Fruit fly (Drosophila melanogaster) whole organism, pupa: ENCODE data around the gene Nf1.

Source experiments
- CG10348 ChIP-seq: fragments of 200-800 bp; sonication (Bioruptor generic); IDR thresholded peaks from 2 replicates; pipeline ENCODE4 v1.3.6; 2022; ENCODE audit warnings: missing biosample characterization, missing genetic modification characterization
- CG12605 ChIP-seq: fragments of 200-800 bp; sonication (Bioruptor generic); IDR thresholded peaks from 2 replicates; pipeline ENCODE4 v1.3.6; 2022; ENCODE audit warnings: missing biosample characterization, missing genetic modification characterization
- CG13204 ChIP-seq: fragments of 200-800 bp; sonication (Bioruptor generic); optimal IDR thresholded peaks from 2 replicates; lab custom pipeline; 2018; ENCODE audit warnings: missing biosample characterization, mild to moderate bottlenecking, missing genetic modification characterization, moderate library complexity
- CG14655 ChIP-seq: fragments of 200-800 bp; sonication (Bioruptor generic); optimal IDR thresholded peaks from 3 replicates; lab custom pipeline; 2017; ENCODE audit warnings: mild to moderate bottlenecking, missing biosample characterization, missing genetic modification reagents, missing genetic modification characterization
- CG15710 ChIP-seq: fragments of 200-800 bp; sonication (Bioruptor generic); optimal IDR thresholded peaks from 2 replicates; lab custom pipeline; 2018; ENCODE audit warnings: missing biosample characterization, mild to moderate bottlenecking, missing genetic modification characterization, moderate library complexity
- CG17806 ChIP-seq: fragments of 200-800 bp; sonication (Bioruptor generic); optimal IDR thresholded peaks from 2 replicates; lab custom pipeline; 2018; ENCODE audit warnings: missing biosample characterization, mild to moderate bottlenecking, missing genetic modification characterization, moderate library complexity
- CG32121 ChIP-seq: fragments of 200-800 bp; sonication (Bioruptor generic); IDR thresholded peaks from 2 replicates; pipeline ENCODE4 v1.3.6; 2022; ENCODE audit warnings: missing biosample characterization, missing genetic modification characterization
- CG34367 ChIP-seq: fragments of 200-800 bp; sonication (Bioruptor generic); optimal IDR thresholded peaks from 2 replicates; lab custom pipeline; 2018; ENCODE audit warnings: missing biosample characterization, mild to moderate bottlenecking, missing genetic modification characterization
- CG4496 ChIP-seq: fragments of 200-800 bp; sonication (Bioruptor generic); IDR thresholded peaks from 3 replicates; pipeline ENCODE4 v1.3.6; 2022; ENCODE audit warnings: missing biosample characterization, missing genetic modification characterization
- CG8159 ChIP-seq: fragments of 200-800 bp; sonication (Bioruptor generic); optimal IDR thresholded peaks from 3 replicates; lab custom pipeline; 2018; ENCODE audit warnings: missing biosample characterization, mild to moderate bottlenecking, missing genetic modification characterization, moderate library complexity
- CG8301 ChIP-seq: fragments of 200-800 bp; sonication (Bioruptor generic); optimal IDR thresholded peaks from 2 replicates; lab custom pipeline; 2018; ENCODE audit warnings: missing biosample characterization, mild to moderate bottlenecking, missing genetic modification characterization
- CG9948 ChIP-seq: fragments of 200-800 bp; sonication (Bioruptor generic); optimal IDR thresholded peaks from 2 replicates; lab custom pipeline; 2018; ENCODE audit warnings: missing biosample characterization, mild to moderate bottlenecking, missing genetic modification characterization, moderate library complexity
- D1 ChIP-seq: fragments of 200-800 bp; sonication (Bioruptor generic); optimal IDR thresholded peaks from 2 replicates; lab custom pipeline; 2018; ENCODE audit warnings: missing biosample characterization, mild to moderate bottlenecking, missing genetic modification characterization, moderate library complexity
- EcR ChIP-seq: fragments of 200-800 bp; sonication (Bioruptor generic); optimal IDR thresholded peaks from 3 replicates; lab custom pipeline; 2019; ENCODE audit warnings: missing biosample characterization, missing genetic modification characterization, mild to moderate bottlenecking, moderate library complexity, missing genetic modification reagents
- Ets98B ChIP-seq: fragments of 200-800 bp; sonication (Bioruptor generic); IDR thresholded peaks from 2 replicates; pipeline ENCODE4 v1.3.6; 2022; ENCODE audit warnings: missing biosample characterization, missing genetic modification characterization
- Pif1A ChIP-seq: fragments of 200-800 bp; sonication (Bioruptor generic); optimal IDR thresholded peaks from 3 replicates; lab custom pipeline; 2016; ENCODE audit warnings: missing biosample characterization, missing genetic modification characterization
- Pif1B ChIP-seq: fragments of 200-800 bp; sonication (Bioruptor generic); optimal IDR thresholded peaks from 3 replicates; lab custom pipeline; 2016; ENCODE audit warnings: missing biosample characterization, missing genetic modification characterization
- Snoo ChIP-seq: fragments of 200-800 bp; sonication (Bioruptor generic); optimal IDR thresholded peaks from 3 replicates; lab custom pipeline; 2017; ENCODE audit warnings: missing biosample characterization, mild to moderate bottlenecking, missing genetic modification characterization, inconsistent platforms
- fd96Ca ChIP-seq: fragments of 200-800 bp; sonication (Bioruptor generic); IDR thresholded peaks from 3 replicates; pipeline ENCODE4 v1.3.6; 2022; ENCODE audit warnings: missing biosample characterization, missing genetic modification characterization
- gl ChIP-seq: fragments of 200-800 bp; sonication (Bioruptor generic); optimal IDR thresholded peaks from 2 replicates; lab custom pipeline; 2018; ENCODE audit warnings: missing biosample characterization, mild to moderate bottlenecking, missing genetic modification characterization
- rn ChIP-seq: fragments of 200-800 bp; sonication (Bioruptor generic); IDR thresholded peaks from 2 replicates; pipeline ENCODE4 v1.3.6; 2022; ENCODE audit warnings: missing biosample characterization, missing genetic modification characterization

Nf1 gene

dm6 chr3R:26039793-26040335 lies 57.1 kb downstream of the Nf1 start:
- TF ChIP-seq rn (GFP tag; lab: Robert Waterston, UW): no peak
- TF ChIP-seq CG10348 (GFP tag; lab: Robert Waterston, UW): no peak
- no peak for TF ChIP-seq CG14655 (GFP tag; lab: Kevin White, UChicago)
- no peak for TF ChIP-seq EcR (GFP tag; lab: Kevin White, UChicago)
- TF ChIP-seq CG12605 (GFP tag; lab: Robert Waterston, UW): no peak
- TF ChIP-seq Pif1B (GFP tag; lab: Kevin White, UChicago): no peak
- no peak for TF ChIP-seq CG4496 (GFP tag; lab: Robert Waterston, UW)
- TF ChIP-seq gl: no peak
- no peak for TF ChIP-seq CG9948 (tag; lab: Kevin White, UChicago)
- no peak for TF ChIP-seq CG17806
- TF ChIP-seq fd96Ca (GFP tag; lab: Robert Waterston, UW): no peak
- TF ChIP-seq CG8159 (tag; lab: Kevin White, UChicago): no peak
- TF ChIP-seq CG13204: no peak
- no peak for TF ChIP-seq CG8301
- TF ChIP-seq Ets98B (GFP tag; lab: Robert Waterston, UW): no peak

- TF ChIP-seq CG34367 (tag; lab: Kevin White, UChicago) (no peak), Ets98B (GFP tag; lab: Robert Waterston, UW) (peak; percentile 55), gl (no peak), Pif1A (GFP tag; lab: Kevin White, UChicago) (peak; percentile 66), CG15710 (peak; percentile 38), Pif1B (GFP tag; lab: Kevin White, UChicago) (no peak), Snoo (tag; lab: Kevin White, UChicago) (peak; percentile 17), CG17806 (peak; percentile 51), D1 (tag; lab: Kevin White, UChicago) (peak; percentile 57), EcR (GFP tag; lab: Kevin White, UChicago) (no peak), fd96Ca (GFP tag; lab: Robert Waterston, UW) (peak; percentile 47), CG32121 (GFP tag; lab: Robert Waterston, UW) (peak; percentile 51; the same call in 1 of the 2 replicates), rn (GFP tag; lab: Robert Waterston, UW) (peak; percentile 70), CG8301 (peak; percentile 13), CG14655 (GFP tag; lab: Kevin White, UChicago) (peak; percentile 36), CG4496 (GFP tag; lab: Robert Waterston, UW) (peak; percentile 75), CG8159 (tag; lab: Kevin White, UChicago) (peak; percentile 38), CG9948 (tag; lab: Kevin White, UChicago) (peak; percentile 40), CG12605 (GFP tag; lab: Robert Waterston, UW) (no peak)
These were observed 58.7 kb downstream of the Nf1 start, which contains the start of gene gro for dm6 chr3R:26041417-26042101. Gene gro, plus strand, starts transcription at chr3R:26041736.

dm6 chr3R:26042131-26042885 lies 59.5 kb downstream of the Nf1 start:
- TF ChIP-seq fd96Ca (GFP tag; lab: Robert Waterston, UW) (peak; percentile 99), Pif1B (GFP tag; lab: Kevin White, UChicago) (peak; percentile 94), CG8159 (tag; lab: Kevin White, UChicago) (peak; percentile 93), Pif1A (GFP tag; lab: Kevin White, UChicago) (peak; percentile 98), CG15710 (peak; percentile 94), CG8301 (peak; percentile 96), Snoo (tag; lab: Kevin White, UChicago) (peak; percentile 95), CG12605 (GFP tag; lab: Robert Waterston, UW) (peak; percentile 96), rn (GFP tag; lab: Robert Waterston, UW) (peak; percentile 97), CG4496 (GFP tag; lab: Robert Waterston, UW) (peak; percentile 99), EcR (GFP tag; lab: Kevin White, UChicago) (peak; percentile 17), CG9948 (tag; lab: Kevin White, UChicago) (peak; percentile 95), CG34367 (tag; lab: Kevin White, UChicago) (peak; percentile 93), gl (peak; percentile 84), D1 (tag; lab: Kevin White, UChicago) (peak; percentile 59), CG13204 (peak; percentile 77), CG10348 (GFP tag; lab: Robert Waterston, UW) (peak; percentile 91), CG32121 (GFP tag; lab: Robert Waterston, UW) (peak; percentile 98), Ets98B (GFP tag; lab: Robert Waterston, UW) (peak; percentile 99), CG14655 (GFP tag; lab: Kevin White, UChicago) (peak; percentile 97), CG17806 (peak; percentile 95)
